Worm (Caenorhabditis elegans) whole organism, young adult: ENCODE results near the gene H28G03.2.

Source experiments
- B0336.3 ChIP-seq: fragments of 200-800 bp; sonication (Bioruptor generic); IDR thresholded peaks from 2 replicates; pipeline ENCODE4 v1.3.6; 2022; ENCODE audit warnings: missing genetic modification characterization, missing compliant biosample characterization
- F39B2.1 ChIP-seq: fragments of 200-800 bp; sonication (Bioruptor generic); IDR thresholded peaks from 2 replicates; pipeline ENCODE4 v1.3.6; 2022; ENCODE audit warnings: missing genetic modification reagents, missing genetic modification characterization, missing compliant biosample characterization
- F49E8.2 ChIP-seq: sonication (generic microtip); optimal IDR thresholded peaks from 3 replicates; lab custom pipeline; 2017; ENCODE audit warnings: missing genetic modification characterization, mild to moderate bottlenecking, missing compliant biosample characterization, antibody characterized with exemption, moderate library complexity; ENCODE audit not compliant: insufficient read depth
- K11D2.4 ChIP-seq: fragments of 200-800 bp; sonication (Bioruptor generic); IDR thresholded peaks from 2 replicates; pipeline ENCODE4 v1.3.6; 2022; ENCODE audit warnings: missing genetic modification reagents, missing genetic modification characterization, missing compliant biosample characterization
- K12H6.12 ChIP-seq: fragments of 200-800 bp; sonication (Bioruptor generic); optimal IDR thresholded peaks from 2 replicates; lab custom pipeline; 2018; ENCODE audit warnings: mild to moderate bottlenecking, missing genetic modification characterization, missing compliant biosample characterization
- T26A5.8 ChIP-seq: sonication (generic microtip); optimal IDR thresholded peaks from 2 replicates; lab custom pipeline; 2016; ENCODE audit warnings: missing genetic modification characterization, missing compliant biosample characterization
- Y95B8A.8 ChIP-seq: fragments of 200-800 bp; sonication (Bioruptor generic); IDR thresholded peaks from 2 replicates; pipeline ENCODE4 v1.3.6; 2022; ENCODE audit warnings: missing genetic modification reagents, missing genetic modification characterization, missing compliant biosample characterization
- akir-1 ChIP-seq: fragments of 200-800 bp; sonication (Bioruptor generic); optimal IDR thresholded peaks from 2 replicates; lab custom pipeline; 2018; ENCODE audit warnings: mild to moderate bottlenecking, missing genetic modification characterization, moderate library complexity, missing compliant biosample characterization
- aptf-2 ChIP-seq: fragments of 200-800 bp; sonication (Bioruptor generic); conservative IDR thresholded peaks from 2 replicates; pipeline ENCODE4 v1.3.6; 2022; ENCODE audit warnings: missing genetic modification reagents, missing genetic modification characterization, missing compliant biosample characterization
- attf-5 ChIP-seq: fragments of 200-800 bp; sonication (Bioruptor generic); optimal IDR thresholded peaks from 2 replicates; lab custom pipeline; 2018; ENCODE audit warnings: mild to moderate bottlenecking, missing genetic modification characterization, missing compliant biosample characterization
- bed-2 ChIP-seq: fragments of 200-800 bp; sonication (Bioruptor generic); IDR thresholded peaks from 2 replicates; pipeline ENCODE4 v1.3.6; 2022; ENCODE audit warnings: missing genetic modification reagents, missing genetic modification characterization, missing compliant biosample characterization
- ccch-3 ChIP-seq: fragments of 200-800 bp; sonication (Bioruptor generic); optimal IDR thresholded peaks from 2 replicates; lab custom pipeline; 2018; ENCODE audit warnings: mild to moderate bottlenecking, missing genetic modification characterization, missing compliant biosample characterization
- cebp-1 ChIP-seq, 2 experiments: fragments of 200-800 bp in 1 of 2; sonication (Bioruptor generic) in 1 of 2; sonication (generic microtip) in 1 of 2; IDR thresholded peaks in 1 of 2; optimal IDR thresholded peaks in 1 of 2; 2 replicates each; pipeline versions ENCODE4 v1.3.6 to Lab custom; 2017 to 2022; ENCODE audit warnings: missing compliant biosample characterization in 2 of 2, missing genetic modification characterization in 2 of 2, mild to moderate bottlenecking in 1 of 2, missing genetic modification reagents in 1 of 2, moderate library complexity in 1 of 2
- ceh-27 ChIP-seq: fragments of 200-800 bp; sonication (Bioruptor generic); optimal IDR thresholded peaks from 2 replicates; lab custom pipeline; 2018; ENCODE audit warnings: mild to moderate bottlenecking, missing genetic modification characterization, moderate library complexity, missing compliant biosample characterization
- ceh-40 ChIP-seq: fragments of 200-800 bp; sonication (Bioruptor generic); IDR thresholded peaks from 2 replicates; pipeline ENCODE4 v1.3.6; 2022; ENCODE audit warnings: missing genetic modification characterization, missing compliant biosample characterization
- ceh-79 ChIP-seq: sonication (generic microtip); optimal IDR thresholded peaks from 2 replicates; lab custom pipeline; 2017; ENCODE audit warnings: mild to moderate bottlenecking, missing genetic modification characterization, missing compliant biosample characterization
- ceh-91 ChIP-seq: fragments of 200-800 bp; sonication (Bioruptor generic); IDR thresholded peaks from 2 replicates; pipeline ENCODE4 v1.3.6; 2022; ENCODE audit warnings: missing genetic modification reagents, missing genetic modification characterization, missing compliant biosample characterization
- dox-1 ChIP-seq: fragments of 200-800 bp; sonication (Bioruptor generic); IDR thresholded peaks from 2 replicates; pipeline ENCODE4 v1.3.6; 2022; ENCODE audit warnings: missing genetic modification reagents, missing genetic modification characterization, missing compliant biosample characterization
- dpl-1 ChIP-seq: fragments of 150-350 bp; optimal IDR thresholded peaks from 2 replicates; lab custom pipeline; 2014; ENCODE audit warnings: missing biosample characterization, missing genetic modification reagents, missing genetic modification characterization
- ets-4 ChIP-seq: fragments of 200-800 bp; sonication (Bioruptor generic); optimal IDR thresholded peaks from 2 replicates; lab custom pipeline; 2018; ENCODE audit warnings: mild to moderate bottlenecking, missing genetic modification characterization, missing compliant biosample characterization
- hlh-12 ChIP-seq: sonication (generic microtip); optimal IDR thresholded peaks from 2 replicates; lab custom pipeline; 2016; ENCODE audit warnings: missing genetic modification characterization, missing compliant biosample characterization
- hmg-1.2 ChIP-seq: fragments of 200-800 bp; sonication (Bioruptor generic); IDR thresholded peaks from 2 replicates; pipeline ENCODE4 v1.3.6; 2022; ENCODE audit warnings: missing genetic modification reagents, missing genetic modification characterization, missing compliant biosample characterization
- hrde-1 ChIP-seq: sonication (generic microtip); optimal IDR thresholded peaks from 2 replicates; lab custom pipeline; 2016; ENCODE audit warnings: missing genetic modification characterization, mild to moderate bottlenecking, missing compliant biosample characterization, moderate library complexity, missing genotype, missing genetic modification reagents, borderline replicate concordance
- hsf-1 ChIP-seq: fragments of 200-800 bp; sonication (Bioruptor generic); IDR thresholded peaks from 2 replicates; pipeline ENCODE4 v1.3.6; 2022; ENCODE audit warnings: missing genetic modification reagents, missing genetic modification characterization, missing compliant biosample characterization
- madf-10 ChIP-seq: sonication (generic microtip); optimal IDR thresholded peaks from 2 replicates; lab custom pipeline; 2016; ENCODE audit warnings: mild to moderate bottlenecking, missing genetic modification characterization, missing compliant biosample characterization
- madf-6 ChIP-seq: fragments of 200-800 bp; sonication (Bioruptor generic); IDR thresholded peaks from 2 replicates; pipeline ENCODE4 v1.3.6; 2022; ENCODE audit warnings: missing genetic modification reagents, missing genetic modification characterization, missing compliant biosample characterization
- mel-28 ChIP-seq: sonication (generic microtip); optimal IDR thresholded peaks from 2 replicates; lab custom pipeline; 2016; ENCODE audit warnings: borderline replicate concordance, mild to moderate bottlenecking, missing genetic modification characterization, missing compliant biosample characterization
- nhr-27 ChIP-seq: fragments of 200-800 bp; sonication (Bioruptor generic); optimal IDR thresholded peaks from 2 replicates; lab custom pipeline; 2018; ENCODE audit warnings: mild to moderate bottlenecking, missing genetic modification characterization, moderate library complexity, missing compliant biosample characterization
- nhr-80 ChIP-seq: sonication (generic microtip); optimal IDR thresholded peaks from 2 replicates; lab custom pipeline; 2016; ENCODE audit warnings: missing genetic modification characterization, missing compliant biosample characterization
- rec-8 ChIP-seq, 2 experiments: sonication (generic microtip); optimal IDR thresholded peaks; 2 replicates each; lab custom pipeline; 2016; ENCODE audit warnings: mild to moderate bottlenecking in 2 of 2, missing genetic modification characterization in 2 of 2, missing genetic modification reagents in 2 of 2, missing genotype in 2 of 2, missing biosample characterization in 1 of 2, missing compliant biosample characterization in 1 of 2, moderate library complexity in 1 of 2
- sdz-38 ChIP-seq: sonication (generic microtip); optimal IDR thresholded peaks from 2 replicates; lab custom pipeline; 2016; ENCODE audit warnings: missing genotype, missing genetic modification characterization, missing compliant biosample characterization
- sea-2 ChIP-seq: fragments of 200-800 bp; sonication (Bioruptor generic); IDR thresholded peaks from 2 replicates; pipeline ENCODE4 v1.3.6; 2022; ENCODE audit warnings: missing genetic modification characterization, missing compliant biosample characterization
- somi-1 ChIP-seq: fragments of 200-800 bp; sonication (Bioruptor generic); optimal IDR thresholded peaks from 2 replicates; lab custom pipeline; 2018; ENCODE audit warnings: mild to moderate bottlenecking, missing genetic modification characterization, missing compliant biosample characterization
- sptf-2 ChIP-seq: fragments of 200-800 bp; sonication (Bioruptor generic); optimal IDR thresholded peaks from 2 replicates; lab custom pipeline; 2018; ENCODE audit warnings: mild to moderate bottlenecking, missing genetic modification characterization, missing compliant biosample characterization
- tbp1 ChIP-seq: fragments of 200-800 bp; sonication (Bioruptor generic); optimal IDR thresholded peaks from 2 replicates; lab custom pipeline; 2018; ENCODE audit warnings: mild to moderate bottlenecking, missing genetic modification characterization, missing compliant biosample characterization
- zfh-2 ChIP-seq: fragments of 200-800 bp; sonication (Bioruptor generic); conservative IDR thresholded peaks from 2 replicates; pipeline ENCODE4 v1.3.6; 2022; ENCODE audit warnings: missing genetic modification reagents, missing genetic modification characterization, missing compliant biosample characterization

Gene H28G03.2

ce11 chrX:5205561-5205960, at the start of gene H28G03.2:
Gene H28G03.2, plus strand, starts transcription at chrX:5205760.
- TF ChIP-seq attf-5 (GFP tag; lab: Kevin White, UChicago) (peak; percentile 29), hmg-1.2 (GFP tag; lab: Robert Waterston, UW) (peak; percentile 59; the same call in 1 of the 2 replicates), aptf-2 (GFP tag; lab: Robert Waterston, UW) (no peak), hlh-12 (no peak), dox-1 (peak; percentile 52), ceh-27 (GFP tag; lab: Kevin White, UChicago) (peak; percentile 40), zfh-2 (GFP tag; lab: Robert Waterston, UW) (peak; percentile 82), somi-1 (GFP tag; lab: Kevin White, UChicago) (no peak), nhr-80 (tag; lab: Kevin White, UChicago) (peak; percentile 39)
- TF ChIP-seq, all 124 proteins: peak for 6

ce11 chrX:5159645-5160044, 45.9 kb upstream of the H28G03.2 start, which contains the start of gene C31H2.4:
Gene C31H2.4, minus strand, starts transcription at chrX:5159663.
- peak; percentile 7 for TF ChIP-seq nhr-80 (tag; lab: Kevin White, UChicago)
- TF ChIP-seq F39B2.1 (GFP tag; lab: Robert Waterston, UW) = no peak

ce11 chrX:5162755-5163154, 42.8 kb upstream of the H28G03.2 start, which contains the start of gene EGAP5.1:
Gene EGAP5.1, plus strand, starts transcription at chrX:5163055.
- TF ChIP-seq K12H6.12 (tag; lab: Kevin White, UChicago) = no peak
- TF ChIP-seq ceh-79 = no peak
- TF ChIP-seq F39B2.1 (GFP tag; lab: Robert Waterston, UW) = no peak
- TF ChIP-seq zfh-2 (GFP tag; lab: Robert Waterston, UW) = no peak
- TF ChIP-seq dpl-1 (GFP tag; lab: Kevin White, UChicago) = no peak
- no peak for TF ChIP-seq nhr-27 (tag; lab: Kevin White, UChicago)
- no peak for TF ChIP-seq ets-4 (GFP tag; lab: Kevin White, UChicago)
- TF ChIP-seq akir-1 (GFP tag; lab: Kevin White, UChicago) = no peak
- no peak for TF ChIP-seq tbp1 (GFP tag; lab: Kevin White, UChicago)
- no peak for TF ChIP-seq mel-28
- no peak for TF ChIP-seq sptf-2
- no peak for TF ChIP-seq ceh-91
- TF ChIP-seq cebp-1 (GFP tag; IDR thresholded peaks at IDR 0.05; lab: Robert Waterston, UW) = no peak
- no peak for TF ChIP-seq cebp-1 (tag; optimal IDR thresholded peaks at IDR 0.05; lab: Kevin White, UChicago)

- TF ChIP-seq B0336.3 (GFP tag; lab: Robert Waterston, UW) = no peak
- no peak for TF ChIP-seq ceh-79
- TF ChIP-seq bed-2 (GFP tag; lab: Robert Waterston, UW) = no peak
- no peak for TF ChIP-seq sea-2 (GFP tag; lab: Robert Waterston, UW)
- no peak for TF ChIP-seq sdz-38 (tag; lab: Kevin White, UChicago)
- TF ChIP-seq K11D2.4 (GFP tag; lab: Robert Waterston, UW) = no peak
- no peak for TF ChIP-seq Y95B8A.8
- TF ChIP-seq ccch-3 (GFP tag; lab: Kevin White, UChicago) = no peak
- no peak for TF ChIP-seq hsf-1
- no peak for TF ChIP-seq F49E8.2 (tag; lab: Kevin White, UChicago)
- TF ChIP-seq ceh-40 (GFP tag; lab: Robert Waterston, UW) = no peak
- TF ChIP-seq nhr-80 (tag; lab: Kevin White, UChicago) = no peak
- TF ChIP-seq hrde-1 = no peak
- TF ChIP-seq madf-10 = no peak
- TF ChIP-seq rec-8 (tag; optimal IDR thresholded peaks at IDR 0.05; lab: Kevin White, UChicago) = no peak
- no peak for TF ChIP-seq T26A5.8 (tag; lab: Kevin White, UChicago)
- TF ChIP-seq madf-6 (GFP tag; lab: Robert Waterston, UW) = no peak
These were observed 41.5 kb upstream of the H28G03.2 start for ce11 chrX:5164054-5164453.
